Worm (Caenorhabditis elegans) whole organism, L4/young adult: ENCODE measurements around the gene skpo-2.
A peak's percentile ranks its signal among the peaks of the same experiment; 100 is the strongest.

Experiments
- W03F9.2 ChIP-seq: fragments of 150-350 bp; optimal IDR thresholded peaks from 2 replicates; lab custom pipeline; 2014; ENCODE audit warnings: missing biosample characterization, missing genetic modification characterization
- dao-5 ChIP-seq: sonication (generic microtip); optimal IDR thresholded peaks from 2 replicates; lab custom pipeline; 2016; ENCODE audit warnings: missing genotype, missing genetic modification characterization, moderate library complexity, missing compliant biosample characterization
- him-1 ChIP-seq: sonication (generic microtip); optimal IDR thresholded peaks from 2 replicates; lab custom pipeline; 2016; ENCODE audit warnings: missing genotype, missing genetic modification reagents, missing genetic modification characterization, missing compliant biosample characterization

The skpo-2 gene

DNA sequence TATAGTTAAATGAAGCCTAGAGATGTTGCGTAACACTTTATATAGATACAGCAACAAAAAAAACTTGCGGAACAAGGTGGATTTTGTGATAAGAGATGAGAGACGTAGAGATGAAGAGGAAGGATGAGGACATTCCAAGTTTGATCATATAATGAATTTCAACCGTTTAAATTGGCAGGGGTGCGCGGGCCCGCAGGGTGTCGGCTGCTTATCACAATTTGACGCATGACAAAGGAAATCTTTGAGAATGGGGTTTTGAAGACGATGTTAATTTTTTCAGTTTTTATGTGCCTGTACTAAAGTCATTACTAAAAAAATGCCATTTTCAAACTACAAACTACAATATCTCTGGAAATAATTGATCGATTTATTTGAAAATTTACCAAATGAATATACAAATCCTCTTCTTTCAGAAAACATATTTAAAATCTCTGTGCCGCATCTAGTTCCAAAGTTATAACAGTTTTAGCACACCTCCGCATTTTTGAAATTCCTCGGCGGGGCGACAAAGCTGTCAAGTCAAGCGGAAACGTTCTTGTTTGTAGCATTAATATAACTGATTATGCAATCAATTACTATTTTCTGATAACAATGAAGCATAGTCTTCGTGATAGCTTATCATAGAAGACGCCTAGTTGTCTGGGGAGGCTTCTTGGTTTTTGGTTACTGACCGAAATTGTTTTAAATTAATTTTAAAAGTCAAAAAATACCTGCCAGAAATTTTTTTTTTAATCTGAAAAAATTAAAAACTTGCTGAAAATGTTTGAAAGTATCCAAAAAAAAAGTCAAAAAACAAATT, 3.7 kb upstream of the skpo-2 start:
- TF ChIP-seq W03F9.2 (no peak), dao-5 (tag; lab: Kevin White, UChicago) (no peak), him-1 (no peak)

ce11 chrII:3439244-3439698, 3.0 kb upstream of the skpo-2 start:
- TF ChIP-seq him-1: no peak
- no peak for TF ChIP-seq W03F9.2
- peak; percentile 73 for TF ChIP-seq dao-5 (tag; lab: Kevin White, UChicago)

DNA sequence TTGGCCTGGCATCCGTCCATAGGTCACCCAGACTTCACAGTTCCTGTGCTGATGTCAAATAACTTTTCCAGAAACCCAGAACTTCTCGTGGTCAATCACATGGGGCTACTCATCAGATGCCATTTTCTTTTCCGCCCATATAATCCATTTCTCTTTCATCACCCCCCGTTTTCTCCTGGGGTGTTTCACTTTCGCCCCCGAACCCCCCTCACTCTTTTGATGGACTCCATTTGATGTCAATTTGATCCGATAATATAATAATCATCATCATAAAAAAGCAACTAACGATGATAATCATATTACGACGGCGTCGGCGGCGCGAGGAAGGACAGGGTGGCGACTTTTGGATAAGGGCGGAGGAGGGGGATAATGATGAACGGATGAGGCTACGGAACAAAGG, 2.0 kb upstream of the skpo-2 start:
- TF ChIP-seq dao-5 (tag; lab: Kevin White, UChicago) (no peak), him-1 (no peak), W03F9.2 (no peak)

DNA sequence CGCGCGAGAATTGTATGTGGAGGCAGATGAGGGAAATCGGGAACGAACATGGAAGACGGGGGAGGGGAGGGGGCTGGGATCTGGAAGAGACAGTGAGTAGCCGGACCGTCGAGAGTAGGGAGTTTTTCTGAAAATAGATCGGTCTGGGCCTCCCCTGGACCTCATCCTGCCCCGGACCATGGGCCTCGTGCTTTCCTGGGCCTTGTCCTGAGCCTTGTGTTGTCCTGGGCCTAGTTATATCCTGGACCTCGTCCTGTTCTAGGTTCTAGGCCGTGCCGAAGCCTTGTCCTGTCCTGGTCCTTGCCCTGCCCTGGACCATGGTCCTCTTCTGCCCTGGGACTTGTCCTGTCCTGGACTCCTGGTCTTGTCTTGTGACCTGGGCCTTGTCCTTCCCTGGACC, 1.1 kb upstream of the skpo-2 start:
- TF ChIP-seq W03F9.2: no peak
- TF ChIP-seq dao-5 (tag; lab: Kevin White, UChicago): no peak
- TF ChIP-seq him-1: no peak

ce11 chrII:3434893-3435503, 1.3 kb downstream of the skpo-2 start:
- TF ChIP-seq him-1 (no peak), dao-5 (tag; lab: Kevin White, UChicago) (no peak), W03F9.2 (no peak)

- TF ChIP-seq W03F9.2 (no peak), him-1 (no peak), dao-5 (tag; lab: Kevin White, UChicago) (no peak)
Observed at ce11 chrII:3429400-3429799, 6.9 kb downstream of the skpo-2 start, which contains the start of gene C16C8.18. Gene C16C8.18, plus strand, starts transcription at chrII:3429700.

ce11 chrII:3428158-3428704, 8.1 kb downstream of the skpo-2 start:
- TF ChIP-seq him-1: peak; percentile 84
- no peak for TF ChIP-seq W03F9.2

- TF ChIP-seq W03F9.2 (no peak), dao-5 (tag; lab: Kevin White, UChicago) (no peak), him-1 (no peak)
Observed at ce11 chrII:3425433-3425832, 10.9 kb downstream of the skpo-2 start, which contains the start of gene nep-11. Gene nep-11, minus strand, starts transcription at chrII:3425533.

ce11 chrII:3422938-3423337, 13.4 kb downstream of the skpo-2 start:
- TF ChIP-seq him-1 (no peak), W03F9.2 (no peak), dao-5 (tag; lab: Kevin White, UChicago) (no peak)

ce11 chrII:3416528-3416927, 19.8 kb downstream of the skpo-2 start, which contains the start of gene nep-6:
Gene nep-6, plus strand, starts transcription at chrII:3416828.
- no peak for TF ChIP-seq him-1
- TF ChIP-seq W03F9.2: no peak
- TF ChIP-seq dao-5 (tag; lab: Kevin White, UChicago): no peak

ce11 chrII:3414383-3414910, 21.9 kb downstream of the skpo-2 start, which contains the start of the genes F18A12.7 and F18A12.2:
Gene F18A12.7, minus strand, starts transcription at chrII:3414483.
Gene F18A12.2, plus strand, starts transcription at chrII:3414860.
- TF ChIP-seq dao-5 (tag; lab: Kevin White, UChicago) (no peak), him-1 (no peak), W03F9.2 (no peak)

DNA sequence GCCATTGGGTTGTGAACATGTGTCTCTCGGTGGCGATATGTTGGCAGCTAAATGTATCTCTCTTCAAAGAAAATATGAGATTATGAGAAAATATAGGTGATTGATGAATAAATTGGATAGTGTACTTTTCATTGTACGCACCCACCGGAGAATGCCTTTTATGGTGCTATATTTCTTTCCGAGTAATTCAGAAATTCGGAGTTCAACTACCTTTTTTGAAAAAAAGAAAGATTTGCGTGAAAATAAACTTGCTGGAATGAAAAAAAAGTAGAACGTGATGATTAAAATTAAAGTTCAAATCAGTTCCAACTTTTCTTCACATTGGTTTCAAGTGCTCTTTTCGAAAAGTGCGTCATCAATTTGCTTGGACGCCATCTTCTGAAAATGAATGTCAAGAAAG, 32.8 kb downstream of the skpo-2 start, which contains the start of gene nep-8:
Gene nep-8, plus strand, starts transcription at position 301 of the 400 bp plus-strand sequence.
- TF ChIP-seq W03F9.2 (no peak), him-1 (no peak), dao-5 (tag; lab: Kevin White, UChicago) (no peak)

DNA sequence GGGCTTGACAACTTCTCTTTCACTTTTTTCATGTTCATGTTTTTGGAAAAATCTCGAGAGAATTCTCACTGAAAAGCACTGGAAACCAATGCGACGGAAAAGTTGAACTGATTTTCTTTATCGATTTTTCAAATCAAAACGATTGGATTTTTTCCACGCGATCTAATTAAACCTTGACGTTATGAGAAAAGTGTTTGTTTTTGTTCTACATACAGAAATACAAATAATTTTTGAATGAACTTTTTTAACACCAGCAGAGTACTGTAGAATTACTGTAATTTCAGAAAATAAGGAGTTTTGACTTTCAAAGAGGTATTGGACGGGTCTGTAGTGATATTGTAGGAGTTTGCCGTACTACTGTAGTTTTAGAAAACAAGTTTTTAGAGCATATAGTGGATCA, 33.5 kb downstream of the skpo-2 start, which contains the start of gene nep-10:
Gene nep-10, minus strand, starts transcription at position 101 of the 400 bp plus-strand sequence.
- TF ChIP-seq W03F9.2 (no peak), dao-5 (tag; lab: Kevin White, UChicago) (no peak), him-1 (no peak)

DNA sequence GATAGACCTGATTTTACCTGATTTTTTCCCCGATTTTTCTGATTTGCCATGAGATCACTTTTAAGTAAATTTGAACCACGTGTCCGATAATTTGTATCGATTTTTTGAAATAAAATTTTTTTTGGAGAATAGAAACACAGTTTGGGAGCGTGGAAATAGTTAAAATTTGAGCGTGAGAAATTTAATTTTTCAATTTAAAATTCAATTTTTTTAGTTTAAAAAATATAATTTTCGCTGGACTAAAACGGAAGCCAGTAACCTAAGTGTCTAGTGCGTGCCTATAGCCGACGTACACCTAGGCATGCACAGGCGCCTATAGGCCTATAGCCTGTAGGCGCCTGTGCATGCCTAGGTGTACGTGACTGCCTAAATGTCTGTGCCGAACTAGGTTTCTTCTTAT, 37.1 kb downstream of the skpo-2 start, which contains the start of gene nep-9:
Gene nep-9, minus strand, starts transcription at position 101 of the 400 bp plus-strand sequence.
- TF ChIP-seq him-1 (no peak), dao-5 (tag; lab: Kevin White, UChicago) (no peak), W03F9.2 (no peak)
